Worm (Caenorhabditis elegans): Measurements from ENCODE around the gene aldo-2.

Gene aldo-2

DNA sequence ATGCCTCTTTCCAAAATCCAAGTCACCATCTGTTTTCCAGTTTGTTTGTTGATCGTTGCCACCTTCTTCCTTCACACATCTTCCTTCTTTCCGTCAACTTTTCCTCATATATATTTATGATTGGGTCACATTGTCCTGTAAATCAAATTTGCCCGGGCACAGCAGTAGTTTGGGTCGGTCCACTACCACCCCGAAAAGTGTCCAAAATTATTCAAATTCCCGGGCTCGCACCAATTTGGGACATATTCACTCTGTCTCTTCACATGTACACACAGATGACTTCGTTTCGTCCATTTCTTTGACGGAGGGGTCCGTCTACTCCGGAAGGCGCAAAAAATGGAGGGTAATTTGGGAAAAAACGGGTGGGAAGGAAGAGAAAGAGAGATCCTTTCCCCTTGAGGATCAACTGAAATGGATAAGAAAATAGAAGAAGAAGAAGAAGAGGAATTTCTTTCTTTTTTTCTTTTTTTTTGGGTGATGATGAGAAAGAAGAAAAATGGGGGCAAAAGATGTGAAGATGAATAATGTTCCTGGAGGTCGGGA is 49.5 kb downstream of the aldo-2 start:
- TF ChIP-seq nhr-67 (tag; optimal IDR thresholded peaks at IDR 0.05) (no peak), nhr-23 (tag; optimal IDR thresholded peaks at IDR 0.05) (no peak), hmg-11 (tag; optimal IDR thresholded peaks at IDR 0.05) (no peak), mdl-1 (tag; optimal IDR thresholded peaks at IDR 0.05) (no peak), nfya-1 (tag; optimal IDR thresholded peaks at IDR 0.05; ENCODE audit: insufficient read depth) (peak; percentile 3), egl-27 (tag; optimal IDR thresholded peaks at IDR 0.05) (no peak), pqm-1 (tag; optimal IDR thresholded peaks at IDR 0.05) (no peak)

All from whole organism, L3 larva.